Worm (Caenorhabditis elegans) whole organism, young adult: ENCODE results near the gene H28G03.2.

ENCODE experiments used
- C17E4.6 ChIP-seq: fragments of 200-800 bp; sonication (Bioruptor generic); IDR thresholded peaks from 2 replicates; pipeline ENCODE4 v1.3.6; 2022; ENCODE audit warnings: missing genetic modification reagents, missing genetic modification characterization, missing compliant biosample characterization
- D2030.7 ChIP-seq: fragments of 200-800 bp; sonication (Bioruptor generic); IDR thresholded peaks from 2 replicates; pipeline ENCODE4 v1.3.6; 2022; ENCODE audit warnings: missing genetic modification reagents, missing genetic modification characterization, missing compliant biosample characterization
- F22D6.2 ChIP-seq: sonication (generic microtip); optimal IDR thresholded peaks from 2 replicates; lab custom pipeline; 2016; ENCODE audit warnings: mild to moderate bottlenecking, missing genetic modification characterization, missing compliant biosample characterization
- F23B12.7 ChIP-seq: sonication (generic microtip); optimal IDR thresholded peaks from 2 replicates; lab custom pipeline; 2017; ENCODE audit warnings: missing genetic modification characterization, mild to moderate bottlenecking, missing compliant biosample characterization, antibody characterized with exemption, moderate library complexity; ENCODE audit not compliant: insufficient read depth
- F49E8.2 ChIP-seq: sonication (generic microtip); optimal IDR thresholded peaks from 3 replicates; lab custom pipeline; 2017; ENCODE audit warnings: missing genetic modification characterization, mild to moderate bottlenecking, missing compliant biosample characterization, antibody characterized with exemption, moderate library complexity; ENCODE audit not compliant: insufficient read depth
- F57A8.1 ChIP-seq: fragments of 200-800 bp; sonication (Bioruptor generic); optimal IDR thresholded peaks from 2 replicates; lab custom pipeline; 2018; ENCODE audit warnings: mild to moderate bottlenecking, missing genetic modification characterization, moderate library complexity, missing compliant biosample characterization
- F57C9.4 ChIP-seq: sonication (generic microtip); optimal IDR thresholded peaks from 2 replicates; lab custom pipeline; 2017; ENCODE audit warnings: mild to moderate bottlenecking, missing genetic modification characterization, missing compliant biosample characterization
- Y56A3A.18 ChIP-seq: fragments of 200-800 bp; sonication (Bioruptor generic); IDR thresholded peaks from 2 replicates; pipeline ENCODE4 v1.3.6; 2022; ENCODE audit warnings: missing genetic modification reagents, missing genetic modification characterization, missing compliant biosample characterization
- Y95B8A.8 ChIP-seq: fragments of 200-800 bp; sonication (Bioruptor generic); IDR thresholded peaks from 2 replicates; pipeline ENCODE4 v1.3.6; 2022; ENCODE audit warnings: missing genetic modification reagents, missing genetic modification characterization, missing compliant biosample characterization
- aptf-3 ChIP-seq: fragments of 200-800 bp; sonication (Bioruptor generic); IDR thresholded peaks from 2 replicates; pipeline ENCODE4 v1.3.6; 2022; ENCODE audit warnings: missing genetic modification characterization, missing compliant biosample characterization
- athp-1 ChIP-seq: sonication (generic microtip); optimal IDR thresholded peaks from 2 replicates; lab custom pipeline; 2017; ENCODE audit warnings: mild to moderate bottlenecking, missing genetic modification characterization, missing compliant biosample characterization
- attf-3 ChIP-seq: fragments of 200-800 bp; sonication (Bioruptor generic); conservative IDR thresholded peaks from 2 replicates; pipeline ENCODE4 v1.3.6; 2022; ENCODE audit warnings: missing genetic modification reagents, missing genetic modification characterization, missing compliant biosample characterization
- bed-1 ChIP-seq: fragments of 200-800 bp; sonication (Bioruptor generic); IDR thresholded peaks from 2 replicates; pipeline ENCODE4 v1.3.6; 2022; ENCODE audit warnings: missing genetic modification reagents, missing genetic modification characterization, missing compliant biosample characterization
- ceh-27 ChIP-seq: fragments of 200-800 bp; sonication (Bioruptor generic); optimal IDR thresholded peaks from 2 replicates; lab custom pipeline; 2018; ENCODE audit warnings: mild to moderate bottlenecking, missing genetic modification characterization, moderate library complexity, missing compliant biosample characterization
- ceh-40 ChIP-seq: fragments of 200-800 bp; sonication (Bioruptor generic); IDR thresholded peaks from 2 replicates; pipeline ENCODE4 v1.3.6; 2022; ENCODE audit warnings: missing genetic modification characterization, missing compliant biosample characterization
- ceh-58 ChIP-seq: fragments of 200-800 bp; sonication (Bioruptor generic); IDR thresholded peaks from 2 replicates; pipeline ENCODE4 v1.3.6; 2022; ENCODE audit warnings: missing genetic modification characterization, missing compliant biosample characterization
- ceh-79 ChIP-seq: sonication (generic microtip); optimal IDR thresholded peaks from 2 replicates; lab custom pipeline; 2017; ENCODE audit warnings: mild to moderate bottlenecking, missing genetic modification characterization, missing compliant biosample characterization
- chd-7 ChIP-seq: sonication (generic microtip); optimal IDR thresholded peaks from 2 replicates; lab custom pipeline; 2016; ENCODE audit warnings: mild to moderate bottlenecking, missing genetic modification characterization, moderate library complexity, missing compliant biosample characterization
- die-1 ChIP-seq: sonication (generic microtip); optimal IDR thresholded peaks from 2 replicates; lab custom pipeline; 2016; ENCODE audit warnings: missing genotype, mild to moderate bottlenecking, missing genetic modification characterization, missing compliant biosample characterization
- hlh-12 ChIP-seq: sonication (generic microtip); optimal IDR thresholded peaks from 2 replicates; lab custom pipeline; 2016; ENCODE audit warnings: missing genetic modification characterization, missing compliant biosample characterization
- hlh-26 ChIP-seq: fragments of 200-800 bp; sonication (Bioruptor generic); conservative IDR thresholded peaks from 2 replicates; pipeline ENCODE4 v1.3.6; 2022; ENCODE audit warnings: missing genetic modification reagents, missing genetic modification characterization, missing compliant biosample characterization
- hmg-1.2 ChIP-seq: fragments of 200-800 bp; sonication (Bioruptor generic); IDR thresholded peaks from 2 replicates; pipeline ENCODE4 v1.3.6; 2022; ENCODE audit warnings: missing genetic modification reagents, missing genetic modification characterization, missing compliant biosample characterization
- hmg-20 ChIP-seq: fragments of 200-800 bp; sonication (Bioruptor generic); IDR thresholded peaks from 2 replicates; pipeline ENCODE4 v1.3.6; 2022; ENCODE audit warnings: missing genetic modification reagents, missing genetic modification characterization, missing compliant biosample characterization
- hsf-1 ChIP-seq: fragments of 200-800 bp; sonication (Bioruptor generic); IDR thresholded peaks from 2 replicates; pipeline ENCODE4 v1.3.6; 2022; ENCODE audit warnings: missing genetic modification reagents, missing genetic modification characterization, missing compliant biosample characterization
- let-526 ChIP-seq: fragments of 200-800 bp; sonication (Bioruptor generic); IDR thresholded peaks from 2 replicates; pipeline ENCODE4 v1.3.6; 2022; ENCODE audit warnings: missing genetic modification reagents, missing genetic modification characterization, missing compliant biosample characterization
- lir-1 ChIP-seq: fragments of 200-800 bp; sonication (Bioruptor generic); conservative IDR thresholded peaks from 2 replicates; pipeline ENCODE4 v1.3.6; 2022; ENCODE audit warnings: missing genetic modification reagents, missing genetic modification characterization, missing compliant biosample characterization
- lsy-27 ChIP-seq: sonication (generic microtip); optimal IDR thresholded peaks from 2 replicates; lab custom pipeline; 2017; ENCODE audit warnings: missing genetic modification characterization, mild to moderate bottlenecking, missing compliant biosample characterization, antibody characterized with exemption, missing genotype, borderline replicate concordance; ENCODE audit not compliant: insufficient read depth
- madf-10 ChIP-seq: sonication (generic microtip); optimal IDR thresholded peaks from 2 replicates; lab custom pipeline; 2016; ENCODE audit warnings: mild to moderate bottlenecking, missing genetic modification characterization, missing compliant biosample characterization
- madf-8 ChIP-seq: fragments of 200-800 bp; sonication (Bioruptor generic); conservative IDR thresholded peaks from 2 replicates; pipeline ENCODE4 v1.3.6; 2022; ENCODE audit warnings: missing genetic modification reagents, missing genetic modification characterization, missing compliant biosample characterization
- mes-4 ChIP-seq: sonication (generic microtip); optimal IDR thresholded peaks from 2 replicates; lab custom pipeline; 2016; ENCODE audit warnings: missing genotype, missing genetic modification characterization, missing compliant biosample characterization
- nhr-179 ChIP-seq: sonication (generic microtip); optimal IDR thresholded peaks from 2 replicates; lab custom pipeline; 2016; ENCODE audit warnings: mild to moderate bottlenecking, missing genetic modification characterization, missing compliant biosample characterization
- nhr-27 ChIP-seq: fragments of 200-800 bp; sonication (Bioruptor generic); optimal IDR thresholded peaks from 2 replicates; lab custom pipeline; 2018; ENCODE audit warnings: mild to moderate bottlenecking, missing genetic modification characterization, moderate library complexity, missing compliant biosample characterization
- nhr-80 ChIP-seq: sonication (generic microtip); optimal IDR thresholded peaks from 2 replicates; lab custom pipeline; 2016; ENCODE audit warnings: missing genetic modification characterization, missing compliant biosample characterization
- pha-4 ChIP-seq: fragments of 150-350 bp; sonication (generic microtip); optimal IDR thresholded peaks from 2 replicates; lab custom pipeline; 2014; ENCODE audit warnings: missing biosample characterization, missing genetic modification reagents, missing genetic modification characterization
- rcor-1 ChIP-seq: fragments of 200-800 bp; sonication (Bioruptor generic); IDR thresholded peaks from 2 replicates; pipeline ENCODE4 v1.3.6; 2022; ENCODE audit warnings: missing genetic modification reagents, missing genetic modification characterization, missing compliant biosample characterization
- rec-8 ChIP-seq, 2 experiments: sonication (generic microtip); optimal IDR thresholded peaks; 2 replicates each; lab custom pipeline; 2016; ENCODE audit warnings: mild to moderate bottlenecking in 2 of 2, missing genetic modification characterization in 2 of 2, missing genetic modification reagents in 2 of 2, missing genotype in 2 of 2, missing biosample characterization in 1 of 2, missing compliant biosample characterization in 1 of 2, moderate library complexity in 1 of 2
- repo-1 ChIP-seq: sonication (generic microtip); optimal IDR thresholded peaks from 2 replicates; lab custom pipeline; 2017; ENCODE audit warnings: mild to moderate bottlenecking, missing genetic modification characterization, missing compliant biosample characterization
- snpc-3.4 ChIP-seq: sonication (generic microtip); optimal IDR thresholded peaks from 2 replicates; lab custom pipeline; 2017; ENCODE audit warnings: missing genetic modification characterization, mild to moderate bottlenecking, missing compliant biosample characterization, antibody characterized with exemption, moderate library complexity, missing genotype, missing genetic modification reagents
- snpc-4 ChIP-seq, 5 experiments: fragments of 150-350 bp in 1 of 5; sonication (generic microtip) in 4 of 5; optimal IDR thresholded peaks; 2 replicates each; lab custom pipeline; 2014 to 2018; ENCODE audit warnings: missing genetic modification characterization in 5 of 5, missing biosample characterization in 3 of 5, antibody characterized with exemption in 2 of 5, mild to moderate bottlenecking in 2 of 5, missing compliant biosample characterization in 2 of 5, missing genotype in 2 of 5, moderate library complexity in 2 of 5, missing genetic modification reagents in 1 of 5
- xnd-1 ChIP-seq: sonication (generic microtip); optimal IDR thresholded peaks from 2 replicates; lab custom pipeline; 2016; ENCODE audit warnings: missing genotype, missing genetic modification reagents, missing genetic modification characterization, missing compliant biosample characterization
- zfh-2 ChIP-seq: fragments of 200-800 bp; sonication (Bioruptor generic); conservative IDR thresholded peaks from 2 replicates; pipeline ENCODE4 v1.3.6; 2022; ENCODE audit warnings: missing genetic modification reagents, missing genetic modification characterization, missing compliant biosample characterization
- ztf-18 ChIP-seq: sonication (generic microtip); optimal IDR thresholded peaks from 2 replicates; lab custom pipeline; 2016; ENCODE audit warnings: missing genotype, mild to moderate bottlenecking, missing genetic modification characterization, missing compliant biosample characterization
- ztf-26 ChIP-seq: sonication (generic microtip); optimal IDR thresholded peaks from 2 replicates; lab custom pipeline; 2017; ENCODE audit warnings: missing genetic modification characterization, missing compliant biosample characterization
- ztf-3 ChIP-seq: fragments of 200-800 bp; sonication (Bioruptor generic); optimal IDR thresholded peaks from 2 replicates; lab custom pipeline; 2018; ENCODE audit warnings: mild to moderate bottlenecking, missing genetic modification characterization, missing compliant biosample characterization

Gene H28G03.2

ce11 chrX:5254894-5255293 is 49.3 kb downstream of the H28G03.2 start, which contains the start of gene nspg-13:
Gene nspg-13 (plus strand): TSS chrX:5255194.
- no peak for TF ChIP-seq rcor-1
- TF ChIP-seq madf-8 (GFP tag; lab: Robert Waterston, UW) = no peak
- no peak for TF ChIP-seq F57C9.4
- no peak for TF ChIP-seq nhr-80
- no peak for TF ChIP-seq lsy-27 (tag; lab: Kevin White, UChicago)
- no peak for TF ChIP-seq athp-1 (tag; lab: Kevin White, UChicago)
- no peak for TF ChIP-seq zfh-2
- no peak for TF ChIP-seq ztf-18 (tag; lab: Kevin White, UChicago)
- TF ChIP-seq die-1 (tag; lab: Kevin White, UChicago) = no peak
- no peak for TF ChIP-seq mes-4 (tag; lab: Kevin White, UChicago)
- TF ChIP-seq ceh-58 = no peak

- no peak for TF ChIP-seq ztf-26 (tag; lab: Kevin White, UChicago)
- no peak for TF ChIP-seq nhr-179 (tag; lab: Kevin White, UChicago)
- TF ChIP-seq nhr-27 (tag; lab: Kevin White, UChicago) = no peak
- no peak for TF ChIP-seq ceh-27 (GFP tag; lab: Kevin White, UChicago)
- TF ChIP-seq F49E8.2 (tag; lab: Kevin White, UChicago) = no peak
- peak; percentile 41 for TF ChIP-seq nhr-80
- no peak for TF ChIP-seq madf-8 (GFP tag; lab: Robert Waterston, UW)
- TF ChIP-seq ceh-40 (GFP tag; lab: Robert Waterston, UW) = no peak
- TF ChIP-seq F57A8.1 (GFP tag; lab: Kevin White, UChicago) = no peak
Measured at ce11 chrX:5255320-5255719, 49.8 kb downstream of the H28G03.2 start.

- TF ChIP-seq D2030.7 (GFP tag; lab: Robert Waterston, UW) (no peak), hlh-26 (GFP tag; lab: Robert Waterston, UW) (no peak), C17E4.6 (GFP tag; lab: Robert Waterston, UW) (no peak), aptf-3 (GFP tag; lab: Robert Waterston, UW) (no peak), madf-8 (GFP tag; lab: Robert Waterston, UW) (no peak), snpc-3.4 (no peak), F23B12.7 (no peak), madf-10 (tag; lab: Kevin White, UChicago) (no peak), pha-4 (tag; lab: Kevin White, UChicago) (no peak), Y56A3A.18 (no peak), hmg-1.2 (no peak), ztf-3 (no peak), repo-1 (tag; lab: Kevin White, UChicago) (no peak), Y95B8A.8 (GFP tag; lab: Robert Waterston, UW) (no peak)
Measured at ce11 chrX:5256999-5257398, 51.4 kb downstream of the H28G03.2 start, which contains the start of gene nspg-12. Gene nspg-12 (plus strand): TSS chrX:5257299.

- no peak for TF ChIP-seq F23B12.7
- no peak for TF ChIP-seq hsf-1 (GFP tag; lab: Robert Waterston, UW)
- no peak for TF ChIP-seq ztf-3
- TF ChIP-seq F22D6.2 (tag; lab: Kevin White, UChicago) = no peak
- no peak for TF ChIP-seq nhr-27 (tag; lab: Kevin White, UChicago)
- no peak for TF ChIP-seq rec-8 (tag; optimal IDR thresholded peaks at IDR 0.05; lab: Kevin White, UChicago)
- no peak for TF ChIP-seq hmg-20
- TF ChIP-seq snpc-4 (GFP tag; optimal IDR thresholded peaks at IDR 0.05; lab: Kevin White, UChicago) = no peak
- no peak for TF ChIP-seq snpc-4 (tag; optimal IDR thresholded peaks at IDR 0.05; lab: Kevin White, UChicago)
- TF ChIP-seq let-526 (GFP tag; lab: Robert Waterston, UW) = no peak
- no peak for TF ChIP-seq ceh-79 (tag; lab: Kevin White, UChicago)
- no peak for TF ChIP-seq xnd-1 (tag; lab: Kevin White, UChicago)
- no peak for TF ChIP-seq attf-3 (GFP tag; lab: Robert Waterston, UW)
- TF ChIP-seq hlh-26 (GFP tag; lab: Robert Waterston, UW) = no peak
- no peak for TF ChIP-seq lir-1 (GFP tag; lab: Robert Waterston, UW)
- TF ChIP-seq chd-7 (tag; lab: Kevin White, UChicago) = no peak
- no peak for TF ChIP-seq nhr-80
- TF ChIP-seq hlh-12 = no peak
- no peak for TF ChIP-seq bed-1
- no peak for TF ChIP-seq repo-1 (tag; lab: Kevin White, UChicago)
Measured at ce11 chrX:5260389-5260788, 54.8 kb downstream of the H28G03.2 start.
